Worm (Caenorhabditis elegans) whole organism, midembryonic: ENCODE data around the gene Y41C4A.12.

Experiments used
- T22C8.4 ChIP-seq: fragments of 200-800 bp; sonication (Bioruptor generic); IDR thresholded peaks from 2 replicates; pipeline ENCODE4 v1.3.6; 2022; ENCODE audit warnings: missing genetic modification characterization, missing compliant biosample characterization
- cog-1 ChIP-seq: sonication (generic microtip); optimal IDR thresholded peaks from 2 replicates; lab custom pipeline; 2016; ENCODE audit warnings: missing genetic modification characterization, missing compliant biosample characterization
- flt-1 ChIP-seq: fragments of 200-800 bp; sonication (Bioruptor generic); IDR thresholded peaks from 2 replicates; pipeline ENCODE4 v1.3.6; 2022; ENCODE audit warnings: missing genetic modification characterization, missing compliant biosample characterization
- klf-2 ChIP-seq: fragments of 200-800 bp; sonication (Bioruptor generic); conservative IDR thresholded peaks from 2 replicates; pipeline ENCODE4 v1.3.6; 2022; ENCODE audit warnings: missing genetic modification reagents, missing genetic modification characterization, missing compliant biosample characterization
- med-1 ChIP-seq: sonication (generic microtip); optimal IDR thresholded peaks from 2 replicates; lab custom pipeline; 2017; ENCODE audit warnings: missing genetic modification characterization, mild to moderate bottlenecking, missing compliant biosample characterization, antibody characterized with exemption, missing genetic modification reagents; ENCODE audit not compliant: insufficient read depth
- ref-1 ChIP-seq: fragments of 200-800 bp; sonication (Bioruptor generic); conservative IDR thresholded peaks from 2 replicates; pipeline ENCODE4 v1.3.6; 2022; ENCODE audit warnings: missing genetic modification reagents, missing genetic modification characterization, missing compliant biosample characterization
- tab-1 ChIP-seq: fragments of 200-800 bp; sonication (Bioruptor generic); IDR thresholded peaks from 2 replicates; pipeline ENCODE4 v1.3.6; 2022; ENCODE audit warnings: missing genetic modification characterization, missing compliant biosample characterization
- ztf-23 ChIP-seq: fragments of 200-800 bp; sonication (Bioruptor generic); IDR thresholded peaks from 2 replicates; pipeline ENCODE4 v1.3.6; 2022; ENCODE audit warnings: missing genetic modification reagents, missing genetic modification characterization, missing compliant biosample characterization
- ztf-29 ChIP-seq: fragments of 200-800 bp; sonication (Bioruptor generic); IDR thresholded peaks from 2 replicates; pipeline ENCODE4 v1.3.6; 2022; ENCODE audit warnings: missing genetic modification reagents, missing genetic modification characterization, missing compliant biosample characterization

ce11 chrIII:11705930-11706329 lies 20.6 kb downstream of the Y41C4A.12 start:
- TF ChIP-seq flt-1 (GFP tag; lab: Robert Waterston, UW) (no peak), ref-1 (GFP tag; lab: Robert Waterston, UW) (no peak), cog-1 (tag; lab: Kevin White, UChicago) (no peak), tab-1 (GFP tag; lab: Robert Waterston, UW) (no peak), klf-2 (GFP tag; lab: Robert Waterston, UW) (no peak), ztf-29 (GFP tag; lab: Robert Waterston, UW) (no peak), ztf-23 (GFP tag; lab: Robert Waterston, UW) (no peak), T22C8.4 (GFP tag; lab: Robert Waterston, UW) (no peak), med-1 (GFP tag; lab: Kevin White, UChicago) (no peak)
